Worm (Caenorhabditis elegans) whole organism, L3 larva: ENCODE measurements around the gene mpk-1.

Experiments used
- ama-1 ChIP-seq: fragments of 150-350 bp; optimal IDR thresholded peaks from 2 replicates; lab custom pipeline; 2018
- egl-27 ChIP-seq: sonication (generic microtip); optimal IDR thresholded peaks from 4 replicates; lab custom pipeline; 2017; ENCODE audit warnings: missing biosample characterization, missing genetic modification reagents, missing genetic modification characterization
- elt-3 ChIP-seq, 3 experiments: fragments of 150-350 bp in 1 of 3; sonication (generic microtip) in 2 of 3; optimal IDR thresholded peaks; 2 replicates in 2 of 3; 4 replicates in 1 of 3; lab custom pipeline; 2014 to 2017; ENCODE audit warnings: missing biosample characterization in 3 of 3, missing genetic modification characterization in 3 of 3
- fkh-10 ChIP-seq: sonication (generic microtip); optimal IDR thresholded peaks from 2 replicates; lab custom pipeline; 2017; ENCODE audit warnings: missing biosample characterization, missing genetic modification reagents, missing genetic modification characterization
- lin-39 ChIP-seq: fragments of 150-350 bp; optimal IDR thresholded peaks from 2 replicates; lab custom pipeline; 2018; ENCODE audit warnings: missing biosample characterization, missing genetic modification reagents, missing genetic modification characterization
- lsy-12 ChIP-seq: sonication (generic microtip); optimal IDR thresholded peaks from 2 replicates; lab custom pipeline; 2016; ENCODE audit warnings: mild to moderate bottlenecking, missing genetic modification characterization, missing compliant biosample characterization
- nhr-12 ChIP-seq: fragments of 150-350 bp; optimal IDR thresholded peaks from 2 replicates; lab custom pipeline; 2014; ENCODE audit warnings: missing biosample characterization, missing genetic modification characterization
- nhr-237 ChIP-seq: fragments of 150-350 bp; optimal IDR thresholded peaks from 2 replicates; lab custom pipeline; 2014; ENCODE audit warnings: missing biosample characterization, missing genetic modification characterization
- nhr-77 ChIP-seq: fragments of 150-350 bp; optimal IDR thresholded peaks from 2 replicates; lab custom pipeline; 2014; ENCODE audit warnings: missing biosample characterization, missing genetic modification characterization
- tbx-2 ChIP-seq: sonication (generic microtip); optimal IDR thresholded peaks from 2 replicates; lab custom pipeline; 2016; ENCODE audit warnings: mild to moderate bottlenecking, missing genetic modification characterization, missing compliant biosample characterization
- unc-39 ChIP-seq: sonication (generic microtip); optimal IDR thresholded peaks from 4 replicates; lab custom pipeline; 2017; ENCODE audit warnings: missing biosample characterization, missing genetic modification characterization

DNA sequence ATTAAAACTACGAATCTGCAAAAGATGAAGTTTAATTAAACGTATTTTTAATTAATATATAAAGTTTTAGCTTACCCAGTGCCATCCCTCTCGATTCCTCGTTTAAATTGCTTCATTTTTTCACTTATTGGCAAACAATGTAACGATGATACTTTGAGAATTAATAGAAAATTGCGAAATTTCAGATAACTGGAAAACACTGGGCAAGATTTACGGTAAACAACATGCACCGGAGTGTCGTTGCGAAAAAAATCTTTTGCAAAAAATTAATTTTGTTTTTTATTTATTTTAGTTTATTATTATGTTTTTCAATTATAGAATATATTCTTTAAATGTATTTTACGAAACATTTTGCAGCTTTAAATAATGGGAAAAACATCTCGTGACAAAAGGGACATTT, 23.8 kb downstream of the mpk-1 start, which contains the start of the genes pelo-1 and R74.7:
- no peak for TF ChIP-seq tbx-2 (tag; lab: Kevin White, UChicago)
- TF ChIP-seq nhr-12 = no peak
- TF ChIP-seq fkh-10 (GFP tag; lab: Kevin White, UChicago) = no peak
- TF ChIP-seq nhr-237 (tag; lab: Kevin White, UChicago) = no peak
- no peak for TF ChIP-seq elt-3 (tag; optimal IDR thresholded peaks at IDR 0.05; lab: Kevin White, UChicago)
- no peak for TF ChIP-seq lin-39 (tag; lab: Kevin White, UChicago)
- no peak for TF ChIP-seq unc-39 (tag; lab: Kevin White, UChicago)
- TF ChIP-seq egl-27 (tag; lab: Kevin White, UChicago) = no peak
- TF ChIP-seq nhr-77 (tag; lab: Kevin White, UChicago) = no peak
- TF ChIP-seq ama-1 = no peak
- TF ChIP-seq lsy-12 (tag; lab: Kevin White, UChicago) = no peak
